Worm (Caenorhabditis elegans): Measurements from ENCODE around the gene ugt-39.

The ugt-39 gene

ce11 chrV:7157089-7157488, at the start of gene ugt-39:
Gene ugt-39, plus strand, starts transcription at chrV:7157142.
- TF ChIP-seq dpff-1 (tag; optimal IDR thresholded peaks at IDR 0.05) (no peak), nhr-80 (tag; optimal IDR thresholded peaks at IDR 0.05) (peak; percentile 76), unc-62 (GFP tag; optimal IDR thresholded peaks at IDR 0.05) (peak; percentile 14)

- TF ChIP-seq die-1 (tag; optimal IDR thresholded peaks at IDR 0.05), result no peak
- no peak for TF ChIP-seq lin-54 (GFP tag; optimal IDR thresholded peaks at IDR 0.05)
- no peak for TF ChIP-seq nhr-27 (tag; optimal IDR thresholded peaks at IDR 0.05)
- no peak for TF ChIP-seq ccch-3 (GFP tag; optimal IDR thresholded peaks at IDR 0.05)
- TF ChIP-seq dpff-1 (tag; optimal IDR thresholded peaks at IDR 0.05), result no peak
Observed at ce11 chrV:7110370-7110769, 46.6 kb upstream of the ugt-39 start.

ce11 chrV:7111276-7111675, 45.7 kb upstream of the ugt-39 start:
- TF ChIP-seq ceh-58 (GFP tag; IDR thresholded peaks at IDR 0.05), result no peak
- TF ChIP-seq F37B4.10 (GFP tag; IDR thresholded peaks at IDR 0.05), result no peak
- no peak for TF ChIP-seq lag-1 (GFP tag; IDR thresholded peaks at IDR 0.05)
- no peak for TF ChIP-seq somi-1 (GFP tag; optimal IDR thresholded peaks at IDR 0.05)
- TF ChIP-seq rec-8 (tag; optimal IDR thresholded peaks at IDR 0.05), result no peak
- TF ChIP-seq die-1 (tag; optimal IDR thresholded peaks at IDR 0.05), result no peak
- TF ChIP-seq lin-26 (GFP tag; IDR thresholded peaks at IDR 0.05), result no peak
- no peak for TF ChIP-seq cebp-2 (GFP tag; IDR thresholded peaks at IDR 0.05)
- no peak for TF ChIP-seq efl-1 (GFP tag; optimal IDR thresholded peaks at IDR 0.05)
- no peak for TF ChIP-seq K11D2.4 (GFP tag; IDR thresholded peaks at IDR 0.05)
- TF ChIP-seq bed-1 (GFP tag; IDR thresholded peaks at IDR 0.05), result no peak
- no peak for TF ChIP-seq ztf-28 (GFP tag; IDR thresholded peaks at IDR 0.05)
- no peak for TF ChIP-seq dox-1 (GFP tag; IDR thresholded peaks at IDR 0.05)
- no peak for TF ChIP-seq xnd-1 (tag; optimal IDR thresholded peaks at IDR 0.05)
- TF ChIP-seq nhr-27 (tag; optimal IDR thresholded peaks at IDR 0.05), result no peak
- TF ChIP-seq lin-40 (tag; optimal IDR thresholded peaks at IDR 0.05), result no peak
- no peak for TF ChIP-seq zfh-2 (GFP tag; conservative IDR thresholded peaks at IDR 0.05)
- no peak for TF ChIP-seq Y53F4B.3 (GFP tag; IDR thresholded peaks at IDR 0.05)

- no peak for TF ChIP-seq C17E4.6 (GFP tag; IDR thresholded peaks at IDR 0.05)
- no peak for TF ChIP-seq ets-4 (GFP tag; optimal IDR thresholded peaks at IDR 0.05)
- no peak for TF ChIP-seq F55B11.4 (tag; optimal IDR thresholded peaks at IDR 0.05; ENCODE audit: borderline replicate concordance, insufficient read depth)
- no peak for TF ChIP-seq nhr-179 (tag; optimal IDR thresholded peaks at IDR 0.05)
- peak; percentile 45 for TF ChIP-seq ceh-27 (GFP tag; optimal IDR thresholded peaks at IDR 0.05)
- no peak for TF ChIP-seq let-526 (GFP tag; IDR thresholded peaks at IDR 0.05)
Observed at ce11 chrV:7112223-7112622, 44.7 kb upstream of the ugt-39 start.

ce11 chrV:7118796-7119195, 38.1 kb upstream of the ugt-39 start, which contains the start of gene srx-33:
Gene srx-33, minus strand, starts transcription at chrV:7118896.
- TF ChIP-seq F55B11.4 (tag; optimal IDR thresholded peaks at IDR 0.05; ENCODE audit: borderline replicate concordance, insufficient read depth) (no peak), chd-7 (tag; optimal IDR thresholded peaks at IDR 0.05) (no peak)

ce11 chrV:7120168-7120567, 36.8 kb upstream of the ugt-39 start, which contains the start of gene srx-34:
Gene srx-34, minus strand, starts transcription at chrV:7120268.
- TF ChIP-seq ceh-100 (GFP tag; IDR thresholded peaks at IDR 0.05) (no peak), B0261.1 (tag; optimal IDR thresholded peaks at IDR 0.05) (no peak), Y95B8A.8 (GFP tag; IDR thresholded peaks at IDR 0.05) (no peak), tbx-9 (tag; optimal IDR thresholded peaks at IDR 0.05; ENCODE audit: borderline replicate concordance) (no peak), lsy-27 (tag; optimal IDR thresholded peaks at IDR 0.05; ENCODE audit: borderline replicate concordance, insufficient read depth) (no peak), ztf-6 (GFP tag; IDR thresholded peaks at IDR 0.05) (no peak), dpff-1 (tag; optimal IDR thresholded peaks at IDR 0.05) (no peak)

Measured in whole organism, young adult.